Worm (Caenorhabditis elegans) whole organism, mixed stage, embryonic: ENCODE measurements around the gene Y46G5A.47.
A peak's percentile ranks its signal among the peaks of the same experiment; 100 is the strongest.

ENCODE experiments used
- bed-3 ChIP-seq: fragments of 200-800 bp; sonication (Bioruptor generic); optimal IDR thresholded peaks from 3 replicates; lab custom pipeline; 2018; ENCODE audit warnings: mild to moderate bottlenecking, missing genetic modification characterization, moderate library complexity, missing compliant biosample characterization
- blmp-1 ChIP-seq: fragments of 150-350 bp; optimal IDR thresholded peaks from 2 replicates; lab custom pipeline; 2014; ENCODE audit warnings: missing biosample characterization, missing genetic modification characterization
- ceh-43 ChIP-seq: fragments of 200-800 bp; sonication (Bioruptor generic); optimal IDR thresholded peaks from 2 replicates; lab custom pipeline; 2018; ENCODE audit warnings: mild to moderate bottlenecking, missing genetic modification characterization, moderate library complexity, missing compliant biosample characterization
- ces-1 ChIP-seq: fragments of 150-350 bp; optimal IDR thresholded peaks from 2 replicates; lab custom pipeline; 2014; ENCODE audit warnings: missing biosample characterization, missing genetic modification reagents, missing genetic modification characterization
- cnd-1 ChIP-seq: fragments of 200-800 bp; sonication (Bioruptor generic); optimal IDR thresholded peaks from 2 replicates; lab custom pipeline; 2018; ENCODE audit warnings: mild to moderate bottlenecking, missing genetic modification characterization, missing compliant biosample characterization
- drap-1 ChIP-seq: fragments of 200-800 bp; sonication (Bioruptor generic); optimal IDR thresholded peaks from 3 replicates; lab custom pipeline; 2018; ENCODE audit warnings: mild to moderate bottlenecking, missing genetic modification characterization, missing compliant biosample characterization
- elt-3 ChIP-seq: fragments of 150-350 bp; optimal IDR thresholded peaks from 2 replicates; lab custom pipeline; 2014; ENCODE audit warnings: missing biosample characterization, missing genetic modification characterization
- flh-1 ChIP-seq: fragments of 200-800 bp; sonication (Bioruptor generic); optimal IDR thresholded peaks from 2 replicates; lab custom pipeline; 2018; ENCODE audit warnings: mild to moderate bottlenecking, missing genetic modification characterization, moderate library complexity, missing compliant biosample characterization
- hlh-1 ChIP-seq: fragments of 150-350 bp; optimal IDR thresholded peaks from 2 replicates; lab custom pipeline; 2014; ENCODE audit warnings: missing biosample characterization, missing genetic modification reagents, missing genetic modification characterization
- lin-13 ChIP-seq: fragments of 150-350 bp; optimal IDR thresholded peaks from 2 replicates; lab custom pipeline; 2014; ENCODE audit warnings: missing biosample characterization, missing genetic modification characterization
- lin-32 ChIP-seq: fragments of 200-800 bp; sonication (Bioruptor generic); optimal IDR thresholded peaks from 2 replicates; lab custom pipeline; 2018; ENCODE audit warnings: mild to moderate bottlenecking, missing genetic modification characterization, missing compliant biosample characterization
- lsy-2 ChIP-seq: fragments of 150-350 bp; optimal IDR thresholded peaks from 2 replicates; lab custom pipeline; 2014; ENCODE audit warnings: missing biosample characterization, missing genetic modification characterization
- mab-5 ChIP-seq: fragments of 150-350 bp; optimal IDR thresholded peaks from 2 replicates; lab custom pipeline; 2014; ENCODE audit warnings: missing biosample characterization, missing genetic modification characterization
- mep-1 ChIP-seq: fragments of 150-350 bp; optimal IDR thresholded peaks from 2 replicates; lab custom pipeline; 2017; ENCODE audit warnings: missing biosample characterization, missing genetic modification reagents, missing genetic modification characterization, inconsistent platforms
- mls-2 ChIP-seq: sonication (generic microtip); optimal IDR thresholded peaks from 2 replicates; lab custom pipeline; 2016; ENCODE audit warnings: mild to moderate bottlenecking, missing genetic modification characterization, moderate library complexity, missing compliant biosample characterization
- nhr-2 ChIP-seq: fragments of 150-350 bp; optimal IDR thresholded peaks from 2 replicates; lab custom pipeline; 2014; ENCODE audit warnings: missing biosample characterization, missing genetic modification characterization
- nhr-237 ChIP-seq: fragments of 150-350 bp; optimal IDR thresholded peaks from 2 replicates; lab custom pipeline; 2014; ENCODE audit warnings: missing biosample characterization, missing genetic modification characterization
- nhr-28 ChIP-seq: fragments of 150-350 bp; optimal IDR thresholded peaks from 2 replicates; lab custom pipeline; 2014; ENCODE audit warnings: missing biosample characterization, missing genetic modification characterization
- nhr-76 ChIP-seq: sonication (generic microtip); optimal IDR thresholded peaks from 2 replicates; lab custom pipeline; 2017; ENCODE audit warnings: missing biosample characterization, missing genetic modification characterization
- pha-4 ChIP-seq: fragments of 150-350 bp; optimal IDR thresholded peaks from 2 replicates; lab custom pipeline; 2018; ENCODE audit warnings: missing biosample characterization, missing genetic modification reagents, missing genetic modification characterization
- sem-2 ChIP-seq: fragments of 200-800 bp; sonication (Bioruptor generic); optimal IDR thresholded peaks from 2 replicates; lab custom pipeline; 2018; ENCODE audit warnings: mild to moderate bottlenecking, missing genetic modification characterization, missing compliant biosample characterization
- snpc-4 ChIP-seq: fragments of 150-350 bp; optimal IDR thresholded peaks from 2 replicates; lab custom pipeline; 2014; ENCODE audit warnings: missing biosample characterization, missing genetic modification characterization
- sptf-1 ChIP-seq: sonication (generic microtip); optimal IDR thresholded peaks from 2 replicates; lab custom pipeline; 2017; ENCODE audit warnings: mild to moderate bottlenecking, missing genetic modification characterization, moderate library complexity, missing compliant biosample characterization
- tbx-8 ChIP-seq: fragments of 200-800 bp; sonication (Bioruptor generic); optimal IDR thresholded peaks from 2 replicates; lab custom pipeline; 2018; ENCODE audit warnings: mild to moderate bottlenecking, missing genetic modification characterization, moderate library complexity, missing compliant biosample characterization
- unc-120 ChIP-seq: sonication (generic microtip); optimal IDR thresholded peaks from 2 replicates; lab custom pipeline; 2017; ENCODE audit warnings: missing genetic modification characterization, missing compliant biosample characterization; ENCODE audit not compliant: poor library complexity, severe bottlenecking
- unc-39 ChIP-seq: fragments of 150-350 bp; optimal IDR thresholded peaks from 2 replicates; lab custom pipeline; 2014; ENCODE audit warnings: missing biosample characterization, missing genetic modification characterization
- unc-62 ChIP-seq: fragments of 150-350 bp; optimal IDR thresholded peaks from 2 replicates; lab custom pipeline; 2014; ENCODE audit warnings: missing biosample characterization, missing genetic modification reagents, missing genetic modification characterization
- zip-8 ChIP-seq: fragments of 150-350 bp; optimal IDR thresholded peaks from 2 replicates; lab custom pipeline; 2014; ENCODE audit warnings: missing biosample characterization, missing genetic modification characterization
- ztf-11 ChIP-seq: fragments of 150-350 bp; optimal IDR thresholded peaks from 2 replicates; lab custom pipeline; 2014; ENCODE audit warnings: missing biosample characterization, missing genetic modification characterization

The Y46G5A.47 gene

DNA sequence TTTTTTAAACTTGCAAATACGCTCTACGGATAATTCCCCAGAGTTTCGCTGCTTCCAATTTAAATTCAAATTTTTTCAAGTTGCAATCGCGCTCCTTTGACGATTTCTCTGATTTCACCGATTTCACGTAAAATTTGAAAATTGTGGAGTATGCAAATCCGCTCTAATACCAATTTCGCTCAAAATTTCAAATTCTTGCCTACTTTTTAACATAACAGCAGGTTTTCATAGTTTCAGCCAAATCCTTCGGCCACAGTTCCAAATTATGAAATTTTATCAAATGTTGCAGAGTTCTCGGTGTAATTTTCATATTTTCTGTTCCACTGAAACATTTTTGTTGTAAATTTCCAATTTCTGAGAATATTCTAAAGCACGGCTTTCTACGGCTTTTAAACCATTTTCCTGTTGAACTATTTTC is 17.3 kb downstream of the Y46G5A.47 start, which contains the start of gene alkb-7:
TSS of gene alkb-7 (minus strand) at position 323 of the 418 bp plus-strand sequence.
- TF ChIP-seq hlh-1 (tag; lab: Kevin White, UChicago) (no peak), ceh-43 (GFP tag; lab: Kevin White, UChicago) (peak; percentile 29)

DNA sequence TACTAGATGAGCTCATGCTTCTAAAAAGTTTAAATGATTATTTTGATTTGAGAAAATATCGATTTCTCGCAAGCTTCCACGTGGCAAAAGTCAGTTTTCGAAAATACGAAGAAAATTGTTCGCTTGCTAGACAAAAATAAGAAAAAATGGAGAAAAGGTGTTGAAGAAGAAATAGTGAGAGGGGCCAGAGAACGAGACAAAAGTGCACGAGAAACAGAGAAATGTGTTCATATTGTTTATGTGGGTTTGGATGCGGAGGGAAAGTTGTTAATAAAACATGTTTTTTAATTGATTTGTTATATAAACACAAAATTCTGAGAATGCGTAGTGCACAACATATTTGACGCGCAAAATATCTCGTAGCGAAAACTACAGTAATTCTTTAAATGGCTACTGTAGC is 19.7 kb downstream of the Y46G5A.47 start, which contains the start of gene Y46G5A.15:
TSS of gene Y46G5A.15 (minus strand) at position 26 of the 400 bp plus-strand sequence.
- TF ChIP-seq bed-3 (GFP tag; lab: Kevin White, UChicago) (no peak), lin-32 (no peak), zip-8 (tag; lab: Kevin White, UChicago) (no peak), hlh-1 (tag; lab: Kevin White, UChicago) (no peak), tbx-8 (no peak)

DNA sequence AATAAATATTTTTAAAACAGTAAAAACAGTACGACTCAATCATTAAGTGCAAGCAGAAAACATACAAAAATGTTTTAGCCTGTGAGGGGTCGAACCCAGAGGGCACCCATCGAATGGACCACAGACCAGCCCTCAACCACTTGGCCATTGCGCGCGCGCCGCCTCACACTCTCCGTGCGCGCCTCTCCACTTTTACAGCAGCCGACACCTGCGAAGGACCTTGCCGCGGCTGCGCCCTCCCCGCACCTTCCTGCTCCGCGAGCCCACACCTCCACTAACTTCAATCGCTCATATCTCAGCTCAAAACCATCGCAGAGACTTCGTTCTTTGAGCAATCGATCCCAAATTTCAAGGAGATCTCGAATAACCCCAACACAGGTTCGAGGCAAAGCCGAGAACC is 26.7 kb downstream of the Y46G5A.47 start:
- TF ChIP-seq lin-13 (tag; lab: Kevin White, UChicago) (peak; percentile 70), mep-1 (tag; lab: Kevin White, UChicago) (peak; percentile 27), sptf-1 (tag; lab: Kevin White, UChicago) (peak; percentile 47)

DNA sequence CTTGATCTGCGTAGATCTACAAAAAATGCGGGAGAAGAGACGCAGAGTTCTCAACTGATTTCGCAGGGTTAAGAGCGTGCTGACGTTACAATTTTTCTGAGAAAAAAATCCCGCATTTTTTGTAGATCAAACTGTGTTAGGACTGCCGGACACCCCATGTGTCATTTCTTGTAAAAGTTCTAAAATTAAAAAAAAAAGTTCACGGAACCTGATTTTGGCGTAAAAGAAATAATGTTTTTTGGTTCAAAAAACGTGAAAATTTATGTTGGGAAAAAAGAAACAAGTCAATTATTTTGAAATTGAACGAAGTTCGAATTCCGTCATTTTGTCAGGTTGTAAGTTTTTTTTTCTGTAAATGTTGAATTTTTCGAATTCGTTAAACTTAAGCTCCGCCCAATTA is 28.7 kb downstream of the Y46G5A.47 start, which contains the start of gene Y46G5A.34:
TSS of gene Y46G5A.34 (plus strand) at position 301 of the 400 bp plus-strand sequence.
- TF ChIP-seq nhr-2 (tag; lab: Kevin White, UChicago) (no peak), blmp-1 (no peak), pha-4 (tag; lab: Kevin White, UChicago) (no peak), nhr-28 (tag; lab: Kevin White, UChicago) (no peak), nhr-237 (tag; lab: Kevin White, UChicago) (no peak), cnd-1 (tag; lab: Kevin White, UChicago) (no peak), bed-3 (GFP tag; lab: Kevin White, UChicago) (no peak), nhr-76 (no peak), unc-62 (GFP tag; lab: Kevin White, UChicago) (no peak), sem-2 (no peak), lsy-2 (tag; lab: Kevin White, UChicago) (no peak), lin-13 (tag; lab: Kevin White, UChicago) (no peak)

DNA sequence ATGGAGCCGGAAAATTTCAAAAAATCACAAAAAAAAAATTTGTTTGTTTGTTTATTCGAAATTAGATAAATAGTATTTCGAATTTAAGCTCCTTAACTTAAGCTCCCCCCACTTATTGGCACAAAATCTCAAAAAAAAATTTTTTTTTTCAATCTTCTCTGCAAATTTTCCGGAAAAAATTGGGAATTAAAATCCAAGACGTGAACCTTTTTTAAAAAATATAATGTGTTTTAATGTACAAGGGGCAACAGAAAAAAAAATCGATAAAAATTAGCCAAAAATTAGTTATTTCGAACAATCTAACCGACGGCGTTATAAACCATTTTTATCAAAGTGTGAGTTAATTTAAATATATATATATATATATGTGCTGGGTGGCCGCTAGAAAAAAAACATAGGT is 30.7 kb downstream of the Y46G5A.47 start, which contains the start of gene Y46G5A.14:
TSS of gene Y46G5A.14 (plus strand) at position 301 of the 400 bp plus-strand sequence.
- TF ChIP-seq flh-1 (GFP tag; lab: Kevin White, UChicago) (no peak), ztf-11 (tag; lab: Kevin White, UChicago) (no peak), snpc-4 (tag; lab: Kevin White, UChicago) (no peak), nhr-2 (tag; lab: Kevin White, UChicago) (no peak), elt-3 (tag; lab: Kevin White, UChicago) (no peak), sptf-1 (tag; lab: Kevin White, UChicago) (no peak)

DNA sequence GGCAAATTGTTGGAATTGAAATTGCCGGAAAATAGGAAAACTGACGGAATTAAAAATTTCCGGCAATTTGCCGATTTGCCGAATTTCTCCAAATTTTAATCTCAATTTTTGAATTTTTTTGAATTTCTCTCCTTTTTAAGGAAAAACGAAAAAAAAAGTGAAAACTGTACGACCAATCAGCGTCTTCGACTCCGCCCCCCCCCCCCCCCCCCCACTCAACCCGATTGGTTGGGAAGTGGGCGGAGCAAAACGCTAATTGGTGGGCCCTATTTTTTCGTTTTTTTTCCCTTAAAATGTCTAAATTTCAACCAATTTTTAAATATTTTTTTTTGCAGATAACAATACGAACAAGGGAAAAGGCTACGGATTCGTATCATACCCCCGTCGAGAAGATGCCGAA is 35.2 kb downstream of the Y46G5A.47 start:
- no peak for TF ChIP-seq nhr-76
- TF ChIP-seq drap-1, result no peak
- no peak for TF ChIP-seq nhr-28 (tag; lab: Kevin White, UChicago)
- TF ChIP-seq unc-120 (tag; lab: Kevin White, UChicago), result no peak
- TF ChIP-seq nhr-2 (tag; lab: Kevin White, UChicago), result no peak
- no peak for TF ChIP-seq sptf-1 (tag; lab: Kevin White, UChicago)
- no peak for TF ChIP-seq mls-2 (tag; lab: Kevin White, UChicago)
- TF ChIP-seq mab-5 (tag; lab: Kevin White, UChicago), result no peak
- no peak for TF ChIP-seq hlh-1 (tag; lab: Kevin White, UChicago)
- TF ChIP-seq snpc-4 (tag; lab: Kevin White, UChicago), result no peak
- no peak for TF ChIP-seq mep-1 (tag; lab: Kevin White, UChicago)
- TF ChIP-seq ces-1 (GFP tag; lab: Kevin White, UChicago), result no peak
- no peak for TF ChIP-seq tbx-8
- TF ChIP-seq bed-3 (GFP tag; lab: Kevin White, UChicago), result no peak
- no peak for TF ChIP-seq elt-3 (tag; lab: Kevin White, UChicago)
- TF ChIP-seq unc-39, result no peak
- no peak for TF ChIP-seq unc-62 (GFP tag; lab: Kevin White, UChicago)
- TF ChIP-seq sem-2, result no peak
